Worm (Caenorhabditis elegans) whole organism, L2 larva: ENCODE measurements around the gene irld-17.

Source experiments
- F13H6.1 ChIP-seq: sonication (generic microtip); optimal IDR thresholded peaks from 2 replicates; lab custom pipeline; 2016; ENCODE audit warnings: missing genetic modification characterization, missing compliant biosample characterization
- R02D3.7 ChIP-seq: fragments of 150-350 bp; optimal IDR thresholded peaks from 2 replicates; lab custom pipeline; 2014; ENCODE audit warnings: missing biosample characterization, missing genetic modification characterization
- Y55F3AM.14 ChIP-seq: fragments of 200-800 bp; sonication (Bioruptor generic); optimal IDR thresholded peaks from 2 replicates; lab custom pipeline; 2018; ENCODE audit warnings: mild to moderate bottlenecking, missing genetic modification characterization, missing compliant biosample characterization
- ZK546.5 ChIP-seq: sonication (generic microtip); optimal IDR thresholded peaks from 2 replicates; lab custom pipeline; 2017; ENCODE audit warnings: missing biosample characterization, missing genetic modification characterization
- aly-2 ChIP-seq: fragments of 150-350 bp; optimal IDR thresholded peaks from 2 replicates; lab custom pipeline; 2014; ENCODE audit warnings: missing biosample characterization, missing genetic modification characterization
- ama-1 ChIP-seq: fragments of 150-350 bp; optimal IDR thresholded peaks from 2 replicates; lab custom pipeline; 2018; ENCODE audit warnings: inconsistent platforms
- blmp-1 ChIP-seq: sonication (generic microtip); optimal IDR thresholded peaks from 2 replicates; lab custom pipeline; 2017; ENCODE audit warnings: missing genetic modification characterization, mild to moderate bottlenecking, missing compliant biosample characterization, antibody characterized with exemption, moderate library complexity; ENCODE audit not compliant: insufficient read depth
- ceh-16 ChIP-seq: fragments of 150-350 bp; optimal IDR thresholded peaks from 2 replicates; lab custom pipeline; 2014; ENCODE audit warnings: missing biosample characterization, missing genetic modification characterization
- crh-2 ChIP-seq: sonication (generic microtip); optimal IDR thresholded peaks from 2 replicates; lab custom pipeline; 2017; ENCODE audit warnings: missing biosample characterization, missing genetic modification characterization
- dmd-4 ChIP-seq: sonication (generic microtip); optimal IDR thresholded peaks from 2 replicates; lab custom pipeline; 2017; ENCODE audit warnings: missing biosample characterization, missing genetic modification characterization
- elt-1 ChIP-seq: fragments of 150-350 bp; optimal IDR thresholded peaks from 2 replicates; lab custom pipeline; 2014; ENCODE audit warnings: missing biosample characterization, missing genetic modification characterization
- fos-1 ChIP-seq: fragments of 150-350 bp; optimal IDR thresholded peaks from 2 replicates; lab custom pipeline; 2014; ENCODE audit warnings: missing biosample characterization, missing genetic modification characterization
- gmeb-1 ChIP-seq: fragments of 150-350 bp; optimal IDR thresholded peaks from 2 replicates; lab custom pipeline; 2014; ENCODE audit warnings: missing biosample characterization, missing genetic modification characterization
- lin-11 ChIP-seq: fragments of 150-350 bp; sonication (generic microtip); optimal IDR thresholded peaks from 2 replicates; lab custom pipeline; 2014; ENCODE audit warnings: missing biosample characterization, missing genetic modification characterization, inconsistent platforms, mixed read lengths
- mab-5 ChIP-seq: fragments of 150-350 bp; optimal IDR thresholded peaks from 2 replicates; lab custom pipeline; 2014; ENCODE audit warnings: missing biosample characterization, missing genetic modification characterization
- nhr-10 ChIP-seq: sonication (generic microtip); optimal IDR thresholded peaks from 2 replicates; lab custom pipeline; 2017; ENCODE audit warnings: missing biosample characterization, missing genetic modification characterization
- nhr-11 ChIP-seq: fragments of 150-350 bp; optimal IDR thresholded peaks from 2 replicates; lab custom pipeline; 2014; ENCODE audit warnings: missing biosample characterization, missing genetic modification characterization
- nhr-12 ChIP-seq: fragments of 150-350 bp; optimal IDR thresholded peaks from 2 replicates; lab custom pipeline; 2014; ENCODE audit warnings: missing biosample characterization, missing genetic modification characterization
- nhr-129 ChIP-seq: fragments of 150-350 bp; optimal IDR thresholded peaks from 2 replicates; lab custom pipeline; 2014; ENCODE audit warnings: missing biosample characterization, missing genetic modification characterization
- nhr-21 ChIP-seq: fragments of 150-350 bp; optimal IDR thresholded peaks from 2 replicates; lab custom pipeline; 2014; ENCODE audit warnings: missing biosample characterization, missing genetic modification characterization
- nhr-23 ChIP-seq: fragments of 150-350 bp; optimal IDR thresholded peaks from 2 replicates; lab custom pipeline; 2014; ENCODE audit warnings: missing biosample characterization, missing genetic modification reagents, missing genetic modification characterization
- nhr-25 ChIP-seq: fragments of 150-350 bp; sonication (generic microtip); optimal IDR thresholded peaks from 3 replicates; lab custom pipeline; 2014; ENCODE audit warnings: missing biosample characterization, missing genetic modification characterization
- nhr-6 ChIP-seq: fragments of 150-350 bp; optimal IDR thresholded peaks from 2 replicates; lab custom pipeline; 2014; ENCODE audit warnings: missing biosample characterization, missing genetic modification characterization
- nhr-77 ChIP-seq: fragments of 150-350 bp; optimal IDR thresholded peaks from 2 replicates; lab custom pipeline; 2014; ENCODE audit warnings: missing biosample characterization, missing genetic modification characterization
- peb-1 ChIP-seq: fragments of 150-350 bp; optimal IDR thresholded peaks from 2 replicates; lab custom pipeline; 2014; ENCODE audit warnings: missing biosample characterization, missing genetic modification characterization
- sem-4 ChIP-seq: fragments of 150-350 bp; optimal IDR thresholded peaks from 2 replicates; lab custom pipeline; 2014; ENCODE audit warnings: missing biosample characterization, missing genetic modification reagents, missing genetic modification characterization
- skn-1 ChIP-seq: sonication (generic microtip); optimal IDR thresholded peaks from 2 replicates; lab custom pipeline; 2017; ENCODE audit warnings: missing biosample characterization, missing genetic modification characterization
- sma-9 ChIP-seq, 2 experiments: fragments of 150-350 bp in 1 of 2; sonication (generic microtip) in 1 of 2; optimal IDR thresholded peaks; 2 replicates each; lab custom pipeline; 2014 to 2016; ENCODE audit warnings: missing genetic modification characterization in 2 of 2, mild to moderate bottlenecking in 1 of 2, missing biosample characterization in 1 of 2, missing compliant biosample characterization in 1 of 2, missing genetic modification reagents in 1 of 2, moderate library complexity in 1 of 2
- snpc-4 ChIP-seq: fragments of 150-350 bp; optimal IDR thresholded peaks from 2 replicates; lab custom pipeline; 2014; ENCODE audit warnings: missing biosample characterization, missing genetic modification characterization
- unc-39 ChIP-seq: fragments of 150-350 bp; optimal IDR thresholded peaks from 2 replicates; lab custom pipeline; 2014; ENCODE audit warnings: missing biosample characterization, missing genetic modification characterization
- unc-62 ChIP-seq: fragments of 150-350 bp; optimal IDR thresholded peaks from 2 replicates; lab custom pipeline; 2014; ENCODE audit warnings: missing biosample characterization, missing genetic modification reagents, missing genetic modification characterization
- ztf-1 ChIP-seq: fragments of 200-800 bp; sonication (Bioruptor generic); conservative IDR thresholded peaks from 2 replicates; pipeline ENCODE4 v1.3.6; 2022; ENCODE audit warnings: missing genetic modification characterization, missing compliant biosample characterization
- ztf-11 ChIP-seq: sonication (generic microtip); optimal IDR thresholded peaks from 2 replicates; lab custom pipeline; 2017; ENCODE audit warnings: missing biosample characterization, missing genetic modification characterization
- ztf-4 ChIP-seq: fragments of 150-350 bp; optimal IDR thresholded peaks from 2 replicates; lab custom pipeline; 2014; ENCODE audit warnings: missing biosample characterization, missing genetic modification characterization

Gene irld-17

ce11 chrV:1610097-1610496 lies 21.7 kb upstream of the irld-17 start, which contains the start of gene nhr-177:
nhr-177 (plus strand) TSS chrV:1610263.
- TF ChIP-seq Y55F3AM.14 (GFP tag; lab: Kevin White, UChicago) (no peak), sem-4 (tag; lab: Kevin White, UChicago) (no peak), gmeb-1 (tag; lab: Kevin White, UChicago) (no peak), crh-2 (tag; lab: Kevin White, UChicago) (peak; percentile 46), unc-39 (tag; lab: Kevin White, UChicago) (no peak), dmd-4 (tag; lab: Kevin White, UChicago) (no peak), ama-1 (no peak), ceh-16 (tag; lab: Kevin White, UChicago) (peak; percentile 37), sma-9 (GFP tag; optimal IDR thresholded peaks at IDR 0.05; lab: Kevin White, UChicago) (peak; percentile 10), sma-9 (tag; optimal IDR thresholded peaks at IDR 0.05; lab: Kevin White, UChicago) (no peak), skn-1 (tag; lab: Kevin White, UChicago) (peak; percentile 32), snpc-4 (tag; lab: Kevin White, UChicago) (no peak), nhr-23 (tag; lab: Kevin White, UChicago) (no peak), unc-62 (no peak), fos-1 (peak; percentile 85), R02D3.7 (tag; lab: Kevin White, UChicago) (no peak), ztf-11 (tag; lab: Kevin White, UChicago) (no peak), ztf-1 (no peak)

- TF ChIP-seq F13H6.1 (tag; lab: Kevin White, UChicago) (no peak), nhr-77 (tag; lab: Kevin White, UChicago) (no peak), sma-9 (GFP tag; optimal IDR thresholded peaks at IDR 0.05; lab: Kevin White, UChicago) (no peak), sma-9 (tag; optimal IDR thresholded peaks at IDR 0.05; lab: Kevin White, UChicago) (no peak), lin-11 (tag; lab: Kevin White, UChicago) (no peak), skn-1 (tag; lab: Kevin White, UChicago) (no peak), crh-2 (tag; lab: Kevin White, UChicago) (no peak), ztf-4 (no peak), unc-62 (no peak), peb-1 (tag; lab: Kevin White, UChicago) (no peak), unc-39 (tag; lab: Kevin White, UChicago) (no peak), nhr-12 (tag; lab: Kevin White, UChicago) (no peak), aly-2 (tag; lab: Kevin White, UChicago) (no peak), ztf-11 (tag; lab: Kevin White, UChicago) (no peak), snpc-4 (tag; lab: Kevin White, UChicago) (no peak)
Measured at ce11 chrV:1611570-1611969, 20.2 kb upstream of the irld-17 start.

- TF ChIP-seq nhr-129 (tag; lab: Kevin White, UChicago) (no peak), sma-9 (GFP tag; optimal IDR thresholded peaks at IDR 0.05; lab: Kevin White, UChicago) (no peak), sma-9 (tag; optimal IDR thresholded peaks at IDR 0.05; lab: Kevin White, UChicago) (no peak), nhr-21 (tag; lab: Kevin White, UChicago) (no peak), nhr-6 (tag; lab: Kevin White, UChicago) (no peak), fos-1 (no peak), lin-11 (tag; lab: Kevin White, UChicago) (no peak), blmp-1 (no peak), ZK546.5 (tag; lab: Kevin White, UChicago) (no peak), nhr-11 (tag; lab: Kevin White, UChicago) (no peak), elt-1 (tag; lab: Kevin White, UChicago) (no peak), mab-5 (tag; lab: Kevin White, UChicago) (no peak), F13H6.1 (tag; lab: Kevin White, UChicago) (no peak), nhr-10 (tag; lab: Kevin White, UChicago) (no peak), ceh-16 (tag; lab: Kevin White, UChicago) (no peak), peb-1 (tag; lab: Kevin White, UChicago) (no peak), snpc-4 (tag; lab: Kevin White, UChicago) (no peak)
Measured at ce11 chrV:1614726-1615125, 17.1 kb upstream of the irld-17 start, which contains the start of gene srbc-41. srbc-41 (minus strand) TSS chrV:1614826.

- TF ChIP-seq elt-1 (tag; lab: Kevin White, UChicago) (no peak), nhr-6 (tag; lab: Kevin White, UChicago) (no peak), ztf-4 (no peak), nhr-25 (no peak)
Measured at ce11 chrV:1618760-1619159, 13.1 kb upstream of the irld-17 start, which contains the start of gene nhr-179. nhr-179 (minus strand) TSS chrV:1618860.
